Worm (Caenorhabditis elegans): ENCODE data around the gene col-148.

The col-148 gene

DNA sequence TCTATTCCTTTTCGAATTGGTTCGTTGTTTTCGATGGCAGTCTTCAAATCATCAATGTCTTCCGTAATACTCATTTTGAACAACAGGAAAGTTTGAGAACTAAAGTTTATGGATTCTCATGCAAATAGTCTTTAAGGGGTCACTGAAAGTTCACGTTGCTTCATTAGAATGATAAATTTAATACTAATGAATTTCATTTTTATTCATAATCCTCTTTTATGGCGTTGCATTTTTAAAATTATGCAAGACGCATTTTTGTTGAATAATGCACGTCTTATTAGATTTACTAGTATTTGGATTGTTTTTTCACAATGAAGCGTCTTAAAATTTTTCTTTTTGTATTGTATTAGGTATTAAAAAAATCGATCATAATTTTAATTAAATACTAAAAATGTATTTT is 1.6 kb downstream of the col-148 start, which contains the start of gene C12D8.9:
TSS of gene C12D8.9 (minus strand) at position 101 of the 400 bp plus-strand sequence.
- TF ChIP-seq mef-2 (tag; optimal IDR thresholded peaks at IDR 0.05), result no peak
- no peak for TF ChIP-seq sptf-1 (tag; optimal IDR thresholded peaks at IDR 0.05)
- no peak for TF ChIP-seq F16B12.6 (tag; optimal IDR thresholded peaks at IDR 0.05)

DNA sequence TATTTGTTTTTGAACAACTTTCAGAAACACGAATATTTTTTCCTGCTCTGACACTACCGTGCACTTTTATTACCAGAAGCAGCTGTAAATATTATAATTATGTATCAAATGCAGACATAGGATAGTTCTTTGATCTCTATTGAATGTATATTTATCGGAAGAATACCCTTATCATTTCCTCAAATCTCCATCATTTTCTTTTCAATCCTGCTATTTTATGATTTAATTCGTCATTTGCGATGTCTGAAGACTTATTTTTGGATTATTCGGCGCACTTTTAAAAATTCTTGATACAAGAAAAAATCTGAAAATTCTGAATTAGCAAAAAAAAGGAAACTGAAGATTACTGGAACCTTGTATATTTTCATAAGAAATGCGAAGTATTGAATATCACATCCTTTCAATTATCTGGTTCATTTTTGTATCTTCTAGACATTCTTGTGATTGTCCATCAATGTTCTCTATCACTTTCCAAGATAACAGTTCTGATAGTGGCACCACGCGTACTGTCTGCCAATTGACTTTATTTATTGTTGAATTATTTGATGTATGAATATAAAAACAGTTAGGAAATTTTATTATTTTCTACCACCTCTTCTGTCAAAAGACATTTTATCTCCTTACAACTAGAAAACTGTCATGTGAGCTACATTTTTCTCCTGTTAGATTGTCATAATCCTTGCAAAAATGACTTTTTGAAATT is 2.6 kb downstream of the col-148 start:
- no peak for TF ChIP-seq ceh-90 (tag; optimal IDR thresholded peaks at IDR 0.05)
- TF ChIP-seq elt-2 (tag; optimal IDR thresholded peaks at IDR 0.05), result peak; percentile 34
- no peak for TF ChIP-seq unc-30 (tag; optimal IDR thresholded peaks at IDR 0.05)
- TF ChIP-seq hlh-4 (tag; optimal IDR thresholded peaks at IDR 0.05), result no peak
- TF ChIP-seq nhr-71 (tag; optimal IDR thresholded peaks at IDR 0.05), result no peak
- no peak for TF ChIP-seq mep-1 (tag; optimal IDR thresholded peaks at IDR 0.05)
- TF ChIP-seq hlh-17 (GFP tag; optimal IDR thresholded peaks at IDR 0.05; ENCODE audit: borderline replicate concordance), result no peak
- TF ChIP-seq pqm-1 (tag; optimal IDR thresholded peaks at IDR 0.05), result no peak
- no peak for TF ChIP-seq snpc-4 (tag; optimal IDR thresholded peaks at IDR 0.05)
- TF ChIP-seq xbp-1 (tag; optimal IDR thresholded peaks at IDR 0.05), result no peak
- TF ChIP-seq nhr-85 (tag), result no peak
- TF ChIP-seq dsc-1 (tag; optimal IDR thresholded peaks at IDR 0.05), result peak; percentile 73
- no peak for TF ChIP-seq Y116A8C.19 (tag; optimal IDR thresholded peaks at IDR 0.05; ENCODE audit: borderline replicate concordance)
- peak; percentile 11 for TF ChIP-seq fkh-8 (tag; optimal IDR thresholded peaks at IDR 0.05)

DNA sequence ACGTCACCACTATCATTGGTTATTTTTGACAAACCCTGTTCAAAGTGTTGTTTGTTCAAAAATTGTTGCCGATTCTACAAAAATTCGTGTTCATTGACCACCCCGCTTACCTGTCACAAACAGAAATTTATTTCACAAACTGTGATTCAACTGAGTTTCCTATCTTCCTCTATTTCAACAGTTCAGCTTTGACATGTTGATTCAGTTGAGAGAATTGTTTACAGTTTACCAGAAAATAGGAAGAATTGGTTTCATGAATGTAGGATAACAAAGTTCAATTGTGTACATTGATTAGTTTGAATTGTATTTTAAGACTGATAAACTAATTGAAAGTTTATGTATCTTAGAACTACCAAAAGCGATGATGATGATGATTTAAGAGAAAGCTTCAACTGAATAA is 4.1 kb downstream of the col-148 start:
- TF ChIP-seq xbp-1 (tag; optimal IDR thresholded peaks at IDR 0.05) (no peak), hlh-4 (tag; optimal IDR thresholded peaks at IDR 0.05) (no peak), dsc-1 (tag; optimal IDR thresholded peaks at IDR 0.05) (peak; percentile 6), nhr-237 (tag; optimal IDR thresholded peaks at IDR 0.05) (no peak), blmp-1 (tag; optimal IDR thresholded peaks at IDR 0.05) (no peak)

DNA sequence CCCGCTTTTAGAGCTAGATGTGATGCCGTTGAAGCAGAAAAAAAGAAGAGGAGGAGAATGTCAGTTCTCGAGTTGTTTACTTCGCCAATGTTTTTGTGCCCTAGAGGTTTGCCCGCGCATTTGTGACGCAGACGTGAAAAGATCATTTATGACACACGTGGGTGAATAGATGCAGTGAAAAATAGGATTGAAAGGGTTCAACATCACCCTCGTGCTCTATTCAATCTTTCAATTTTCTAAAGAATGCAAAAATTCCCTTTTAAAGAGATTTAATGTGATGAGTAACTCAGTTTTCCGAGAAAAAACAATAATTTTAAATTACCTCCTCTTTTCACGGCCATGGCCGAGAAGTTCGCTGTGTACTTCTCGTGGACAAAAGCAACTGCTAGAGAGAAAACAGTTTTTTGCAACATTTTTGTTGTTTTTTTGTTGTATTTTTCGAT is 4.9 kb downstream of the col-148 start:
- peak; percentile 68 for TF ChIP-seq sox-4 (tag; optimal IDR thresholded peaks at IDR 0.05)
- no peak for TF ChIP-seq aly-2 (tag; optimal IDR thresholded peaks at IDR 0.05)
- TF ChIP-seq nhr-85 (tag), result peak; percentile 67
- peak; percentile 35 to 53 for TF ChIP-seq efl-1 (optimal IDR thresholded peaks at IDR 0.05)
- peak; percentile 42 to 79 for TF ChIP-seq efl-1 (GFP tag; optimal IDR thresholded peaks at IDR 0.05 in 1 of 2)
- peak; percentile 31 for TF ChIP-seq nhr-11 (tag; optimal IDR thresholded peaks at IDR 0.05)
- TF ChIP-seq xbp-1 (tag; optimal IDR thresholded peaks at IDR 0.05), result peak; percentile 34
- peak; percentile 89 for TF ChIP-seq fkh-8 (tag; optimal IDR thresholded peaks at IDR 0.05)
- no peak for TF ChIP-seq sptf-1 (tag; optimal IDR thresholded peaks at IDR 0.05)
- 0 out of 2 replicates have a peak, but pooled peaks have one; percentile 48 for TF ChIP-seq ceh-88 (GFP tag; IDR thresholded peaks at IDR 0.05)
- no peak for TF ChIP-seq nhr-237 (tag; optimal IDR thresholded peaks at IDR 0.05)
- peak; percentile 59 for TF ChIP-seq unc-130 (tag; optimal IDR thresholded peaks at IDR 0.05)
- TF ChIP-seq dsc-1 (tag; optimal IDR thresholded peaks at IDR 0.05), result peak; percentile 91
- TF ChIP-seq swsn-7 (tag; optimal IDR thresholded peaks at IDR 0.05), result peak; percentile 42
- TF ChIP-seq blmp-1 (tag; optimal IDR thresholded peaks at IDR 0.05), result no peak
- peak; percentile 84 for TF ChIP-seq nhr-71 (tag; optimal IDR thresholded peaks at IDR 0.05)
- TF ChIP-seq snpc-4 (tag; optimal IDR thresholded peaks at IDR 0.05), result no peak
- peak; percentile 13 for TF ChIP-seq lin-13 (GFP tag; optimal IDR thresholded peaks at IDR 0.05)
- no peak for TF ChIP-seq C04F5.9 (tag; optimal IDR thresholded peaks at IDR 0.05)
- peak in 1 of 2 experiments; percentile 89 for TF ChIP-seq mdl-1 (tag; optimal IDR thresholded peaks at IDR 0.05)
- TF ChIP-seq pax-3 (tag; optimal IDR thresholded peaks at IDR 0.05), result peak; percentile 75
- TF ChIP-seq fos-1 (tag; optimal IDR thresholded peaks at IDR 0.05), result peak; percentile 56
- TF ChIP-seq mep-1 (tag; optimal IDR thresholded peaks at IDR 0.05), result peak; percentile 44
- TF ChIP-seq mab-9 (GFP tag; IDR thresholded peaks at IDR 0.05), result 0 out of 2 replicates have a peak, but pooled peaks have one; percentile 51
- peak; percentile 41 for TF ChIP-seq ztf-4 (tag; optimal IDR thresholded peaks at IDR 0.05)
- TF ChIP-seq hlh-17 (GFP tag; optimal IDR thresholded peaks at IDR 0.05; ENCODE audit: borderline replicate concordance), result no peak
- TF ChIP-seq irx-1 (tag; optimal IDR thresholded peaks at IDR 0.05), result peak; percentile 20
- TF ChIP-seq snu-23 (GFP tag; optimal IDR thresholded peaks at IDR 0.05), result peak; percentile 51
- peak; percentile 31 for TF ChIP-seq ceh-90 (tag; optimal IDR thresholded peaks at IDR 0.05)
- peak; percentile 55 to 66 for TF ChIP-seq lin-35 (GFP tag; optimal IDR thresholded peaks at IDR 0.05)
- peak; percentile 30 for TF ChIP-seq nhr-20 (tag; optimal IDR thresholded peaks at IDR 0.05)
- peak; percentile 78 for TF ChIP-seq nhr-47 (tag; optimal IDR thresholded peaks at IDR 0.05)
- TF ChIP-seq ceh-82 (tag; optimal IDR thresholded peaks at IDR 0.05), result peak in 2 of 3 experiments; percentile 20 to 26
- peak; percentile 37 for TF ChIP-seq nhr-19 (GFP tag; conservative IDR thresholded peaks at IDR 0.05)
- no peak for TF ChIP-seq rnt-1 (tag; optimal IDR thresholded peaks at IDR 0.05)
- peak; percentile 94 for TF ChIP-seq lin-14 (GFP tag; optimal IDR thresholded peaks at IDR 0.05)
- TF ChIP-seq fkh-10 (GFP tag; optimal IDR thresholded peaks at IDR 0.05), result peak; percentile 16
